Fruit fly (Drosophila melanogaster) whole organism, embryonic: ENCODE measurements around the gene CG3434.
A peak's percentile ranks its signal among the peaks of the same experiment; 100 is the strongest.

Experiments used
- Adf1 ChIP-seq: fragments of 200-800 bp; sonication (Bioruptor generic); IDR thresholded peaks from 2 replicates; pipeline ENCODE4 v1.3.6; 2022; ENCODE audit warnings: missing biosample characterization, missing genetic modification characterization
- B-H2 ChIP-seq: fragments of 200-800 bp; sonication (Bioruptor generic); optimal IDR thresholded peaks from 2 replicates; lab custom pipeline; 2018; ENCODE audit warnings: missing biosample characterization, mild to moderate bottlenecking, missing genetic modification characterization
- CG10565 ChIP-seq: fragments of 200-800 bp; sonication (Bioruptor generic); optimal IDR thresholded peaks from 3 replicates; lab custom pipeline; 2016; ENCODE audit warnings: missing biosample characterization, mild to moderate bottlenecking, missing genetic modification characterization
- CG11398 ChIP-seq: fragments of 200-800 bp; sonication (Bioruptor generic); optimal IDR thresholded peaks from 2 replicates; lab custom pipeline; 2016; ENCODE audit warnings: missing biosample characterization, missing genetic modification characterization
- CG11696 ChIP-seq: fragments of 200-800 bp; sonication (Bioruptor generic); IDR thresholded peaks from 2 replicates; pipeline ENCODE4 v1.3.6; 2022; ENCODE audit warnings: missing biosample characterization, missing genetic modification characterization
- CG12659 ChIP-seq: fragments of 200-800 bp; sonication (Bioruptor generic); optimal IDR thresholded peaks from 3 replicates; lab custom pipeline; 2017; ENCODE audit warnings: mild to moderate bottlenecking, missing biosample characterization, missing genetic modification reagents, missing genetic modification characterization
- CG13296 ChIP-seq: fragments of 200-800 bp; sonication (Bioruptor generic); optimal IDR thresholded peaks from 3 replicates; lab custom pipeline; 2018; ENCODE audit warnings: missing biosample characterization, mild to moderate bottlenecking, missing genetic modification characterization
- CG13424 ChIP-seq: fragments of 200-800 bp; sonication (Bioruptor generic); optimal IDR thresholded peaks from 2 replicates; lab custom pipeline; 2019; ENCODE audit warnings: missing biosample characterization, mild to moderate bottlenecking, missing genetic modification characterization, moderate library complexity
- CG14860 ChIP-seq: fragments of 200-800 bp; sonication (Bioruptor generic); IDR thresholded peaks from 3 replicates; pipeline ENCODE4 v1.3.6; 2022; ENCODE audit warnings: missing biosample characterization, missing genetic modification characterization; ENCODE audit not compliant: partially characterized antibody
- CG17361 ChIP-seq: fragments of 200-800 bp; sonication (Bioruptor generic); IDR thresholded peaks from 3 replicates; pipeline ENCODE4 v1.3.6; 2022; ENCODE audit warnings: missing biosample characterization, missing genetic modification characterization
- CG17829 ChIP-seq: fragments of 200-800 bp; optimal IDR thresholded peaks from 2 replicates; lab custom pipeline; 2019; ENCODE audit warnings: missing biosample characterization, mild to moderate bottlenecking, missing genetic modification characterization, moderate library complexity
- CG2120 ChIP-seq: fragments of 200-800 bp; sonication (Bioruptor generic); optimal IDR thresholded peaks from 3 replicates; lab custom pipeline; 2016; ENCODE audit warnings: missing biosample characterization, missing genetic modification characterization
- CG2712 ChIP-seq: fragments of 200-800 bp; optimal IDR thresholded peaks from 3 replicates; lab custom pipeline; 2019; ENCODE audit warnings: missing biosample characterization, mild to moderate bottlenecking, missing genetic modification characterization, moderate library complexity
- CG3065 ChIP-seq: fragments of 200-800 bp; sonication (Bioruptor generic); optimal IDR thresholded peaks from 2 replicates; lab custom pipeline; 2016; ENCODE audit warnings: missing biosample characterization, missing genetic modification characterization
- CG31224 ChIP-seq: fragments of 200-800 bp; sonication (Bioruptor generic); IDR thresholded peaks from 2 replicates; pipeline ENCODE4 v1.3.6; 2022; ENCODE audit warnings: missing biosample characterization, missing genetic modification characterization
- CG3838 ChIP-seq: fragments of 200-800 bp; sonication (Bioruptor generic); optimal IDR thresholded peaks from 3 replicates; lab custom pipeline; 2016; ENCODE audit warnings: missing biosample characterization, missing genetic modification characterization
- CG4328 ChIP-seq: fragments of 200-800 bp; sonication (Bioruptor generic); optimal IDR thresholded peaks from 3 replicates; lab custom pipeline; 2017; ENCODE audit warnings: missing biosample characterization, missing genetic modification reagents, missing genetic modification characterization
- CG8089 ChIP-seq: fragments of 200-800 bp; sonication (Bioruptor generic); optimal IDR thresholded peaks from 3 replicates; lab custom pipeline; 2016; ENCODE audit warnings: missing biosample characterization, missing genetic modification characterization
- CG9797 ChIP-seq: fragments of 200-800 bp; sonication (Bioruptor generic); optimal IDR thresholded peaks from 3 replicates; lab custom pipeline; 2018; ENCODE audit warnings: missing biosample characterization, mild to moderate bottlenecking, missing genetic modification characterization
- CHES-1-like ChIP-seq: fragments of 200-800 bp; sonication (Bioruptor generic); optimal IDR thresholded peaks from 2 replicates; lab custom pipeline; 2016; ENCODE audit warnings: missing biosample characterization, missing genetic modification characterization
- Camta ChIP-seq: fragments of 200-800 bp; sonication (Bioruptor generic); optimal IDR thresholded peaks from 2 replicates; lab custom pipeline; 2016; ENCODE audit warnings: missing biosample characterization, missing genetic modification characterization
- Dfd ChIP-seq, 2 experiments: fragments of >200 bp; optimal IDR thresholded peaks; 2 replicates each; lab custom pipeline; 2017; ENCODE audit warnings: missing biosample characterization in 2 of 2, missing genetic modification characterization in 2 of 2
- Doc3 ChIP-seq: fragments of 200-800 bp; sonication (Bioruptor generic); IDR thresholded peaks from 3 replicates; pipeline ENCODE4 v1.3.6; 2022; ENCODE audit warnings: missing biosample characterization, missing genetic modification characterization; ENCODE audit not compliant: partially characterized antibody
- Dref ChIP-seq: fragments of 200-800 bp; sonication (Bioruptor generic); IDR thresholded peaks from 2 replicates; pipeline ENCODE4 v1.3.6; 2022; ENCODE audit warnings: missing biosample characterization, missing genetic modification characterization
- H15 ChIP-seq: fragments of 200-800 bp; sonication (Bioruptor generic); IDR thresholded peaks from 3 replicates; pipeline ENCODE4 v1.3.6; 2022; ENCODE audit warnings: missing biosample characterization, missing genetic modification characterization
- Hand ChIP-seq: fragments of 200-800 bp; sonication (Bioruptor generic); optimal IDR thresholded peaks from 2 replicates; lab custom pipeline; 2017; ENCODE audit warnings: mild to moderate bottlenecking, missing biosample characterization, missing genetic modification reagents, missing genetic modification characterization
- Hr39 ChIP-seq: fragments of >200 bp; optimal IDR thresholded peaks from 2 replicates; lab custom pipeline; 2017
- Nf-YC ChIP-seq: fragments of 200-800 bp; optimal IDR thresholded peaks from 3 replicates; lab custom pipeline; 2019; ENCODE audit warnings: missing biosample characterization, mild to moderate bottlenecking, missing genetic modification characterization, moderate library complexity
- Oaz ChIP-seq: fragments of 200-800 bp; sonication (Bioruptor generic); IDR thresholded peaks from 2 replicates; pipeline ENCODE4 v1.3.6; 2022; ENCODE audit warnings: missing biosample characterization, missing genetic modification characterization
- Pdp1 ChIP-seq, 2 experiments: fragments of 200-800 bp; sonication (Bioruptor generic); optimal IDR thresholded peaks; 3 replicates each; lab custom pipeline; 2016; ENCODE audit warnings: missing biosample characterization in 2 of 2, missing genetic modification characterization in 2 of 2, mild to moderate bottlenecking in 1 of 2, moderate library complexity in 1 of 2
- Trl ChIP-seq, 3 experiments: fragments of >200 bp in 2 of 3; fragments of 200-800 bp in 1 of 3; sonication (Bioruptor generic) in 1 of 3; optimal IDR thresholded peaks; 2 replicates in 1 of 3; 3 replicates in 2 of 3; lab custom pipeline; 2016 to 2017; ENCODE audit warnings: missing biosample characterization in 1 of 3, missing genetic modification characterization in 1 of 3
- bab2 ChIP-seq: fragments of 200-800 bp; sonication (Bioruptor generic); optimal IDR thresholded peaks from 2 replicates; lab custom pipeline; 2016; ENCODE audit warnings: missing biosample characterization, missing genetic modification characterization
- cad ChIP-seq: fragments of >200 bp; optimal IDR thresholded peaks from 2 replicates; lab custom pipeline; 2017; ENCODE audit warnings: missing biosample characterization, missing genetic modification characterization
- caup ChIP-seq: fragments of 200-800 bp; sonication (Bioruptor generic); optimal IDR thresholded peaks from 3 replicates; lab custom pipeline; 2017; ENCODE audit warnings: missing biosample characterization, mild to moderate bottlenecking, missing genetic modification characterization, moderate library complexity; ENCODE audit not compliant: severe bottlenecking
- dati ChIP-seq: fragments of 200-800 bp; sonication (Bioruptor generic); IDR thresholded peaks from 2 replicates; pipeline ENCODE4 v1.3.6; 2022; ENCODE audit warnings: missing biosample characterization, missing genetic modification characterization
- ewg ChIP-seq: fragments of 200-800 bp; sonication (Bioruptor generic); optimal IDR thresholded peaks from 3 replicates; lab custom pipeline; 2017; ENCODE audit warnings: mild to moderate bottlenecking, missing biosample characterization, missing genetic modification reagents, missing genetic modification characterization
- gem ChIP-seq: fragments of 200-800 bp; sonication (Bioruptor generic); optimal IDR thresholded peaks from 2 replicates; lab custom pipeline; 2019; ENCODE audit warnings: missing biosample characterization, mild to moderate bottlenecking, missing genetic modification characterization, moderate library complexity
- ham ChIP-seq: fragments of 200-800 bp; sonication (Bioruptor generic); IDR thresholded peaks from 2 replicates; pipeline ENCODE4 v1.3.6; 2022; ENCODE audit warnings: missing biosample characterization, missing genetic modification characterization
- hbn ChIP-seq: fragments of 200-800 bp; sonication (Bioruptor generic); IDR thresholded peaks from 2 replicates; pipeline ENCODE4 v1.3.6; 2022; ENCODE audit warnings: missing biosample characterization, missing genetic modification characterization; ENCODE audit not compliant: partially characterized antibody
- insv ChIP-seq, 2 experiments: fragments of 200-800 bp; sonication (Bioruptor generic); optimal IDR thresholded peaks; 3 replicates each; lab custom pipeline; 2016 to 2018; ENCODE audit warnings: missing biosample characterization in 2 of 2, missing genetic modification characterization in 2 of 2
- inv ChIP-seq: fragments of 200-800 bp; sonication (Bioruptor generic); IDR thresholded peaks from 2 replicates; pipeline ENCODE4 v1.3.6; 2022; ENCODE audit warnings: missing biosample characterization, missing genetic modification characterization; ENCODE audit not compliant: partially characterized antibody
- pzg ChIP-seq: fragments of 200-800 bp; sonication (Bioruptor generic); optimal IDR thresholded peaks from 3 replicates; lab custom pipeline; 2018; ENCODE audit warnings: missing biosample characterization, mild to moderate bottlenecking, missing genetic modification characterization, moderate library complexity
- row ChIP-seq: fragments of 200-800 bp; sonication (Bioruptor generic); IDR thresholded peaks from 3 replicates; pipeline ENCODE4 v1.3.6; 2022; ENCODE audit warnings: missing biosample characterization, missing genetic modification characterization
- sd ChIP-seq: fragments of 200-800 bp; sonication (Bioruptor generic); optimal IDR thresholded peaks from 3 replicates; lab custom pipeline; 2018; ENCODE audit warnings: missing biosample characterization, mild to moderate bottlenecking, missing genetic modification characterization, moderate library complexity
- sima ChIP-seq: fragments of 200-800 bp; sonication (Bioruptor generic); optimal IDR thresholded peaks from 2 replicates; lab custom pipeline; 2016; ENCODE audit warnings: missing biosample characterization, missing genetic modification characterization
- sob ChIP-seq: fragments of 200-800 bp; sonication (Bioruptor generic); IDR thresholded peaks from 2 replicates; pipeline ENCODE4 v1.3.6; 2022; ENCODE audit warnings: missing biosample characterization, missing genetic modification characterization
- tin ChIP-seq: fragments of 200-800 bp; sonication (Bioruptor generic); optimal IDR thresholded peaks from 3 replicates; lab custom pipeline; 2016; ENCODE audit warnings: missing biosample characterization, missing genetic modification characterization
- trh ChIP-seq: fragments of 200-800 bp; sonication (Bioruptor generic); optimal IDR thresholded peaks from 2 replicates; lab custom pipeline; 2016; ENCODE audit warnings: missing biosample characterization, missing genetic modification characterization
- usp ChIP-seq: fragments of >200 bp; optimal IDR thresholded peaks from 2 replicates; lab custom pipeline; 2017; ENCODE audit warnings: missing biosample characterization, missing genetic modification characterization
- vfl ChIP-seq: fragments of 200-800 bp; sonication (Bioruptor generic); optimal IDR thresholded peaks from 2 replicates; lab custom pipeline; 2016; ENCODE audit warnings: missing biosample characterization, missing genetic modification characterization

Gene CG3434

dm6 chr3L:9455819-9456388 is 4.7 kb downstream of the CG3434 start, which contains the start of the genes phol and CG3552 (continued):
- peak; percentile 18 for TF ChIP-seq vfl
- TF ChIP-seq CG2120 (GFP tag; lab: Kevin White, UChicago): peak; percentile 40
- TF ChIP-seq trh (GFP tag; lab: Kevin White, UChicago): no peak
- TF ChIP-seq tin (GFP tag; lab: Kevin White, UChicago): no peak
- TF ChIP-seq Camta (GFP tag; lab: Kevin White, UChicago): no peak
- TF ChIP-seq CG10565 (GFP tag; lab: Kevin White, UChicago): no peak
- 0 out of 2 replicates have a peak, but pooled peaks have one; percentile 6 for TF ChIP-seq sob (GFP tag; lab: Robert Waterston, UW)
- no peak for TF ChIP-seq Dfd (GFP tag; optimal IDR thresholded peaks at IDR 0.05; lab: Kevin White, UChicago)
- TF ChIP-seq CG11696: no peak
- no peak for TF ChIP-seq CG3065
- TF ChIP-seq Hr39: no peak
- TF ChIP-seq Nf-YC (tag; lab: Kevin White, UChicago): peak; percentile 43
- no peak for TF ChIP-seq sima (GFP tag; lab: Kevin White, UChicago)
- peak; percentile 35 for TF ChIP-seq CG17829 (tag; lab: Kevin White, UChicago)
- TF ChIP-seq Dref (GFP tag; lab: Robert Waterston, UW): peak; percentile 64
- TF ChIP-seq CG14860 (GFP tag; lab: Robert Waterston, UW): peak; percentile 52; the same call in 2 of the 3 replicates
- TF ChIP-seq CG9797: peak; percentile 44
- peak; percentile 66 for TF ChIP-seq ewg (GFP tag; lab: Kevin White, UChicago)
- peak; percentile 16 for TF ChIP-seq CG2712 (tag; lab: Kevin White, UChicago)
- TF ChIP-seq gem: peak; percentile 33
- peak; percentile 28 for TF ChIP-seq B-H2 (GFP tag; lab: Kevin White, UChicago)
- peak in 1 of 2 experiments; percentile 10 for TF ChIP-seq Trl (optimal IDR thresholded peaks at IDR 0.05; lab: Kevin White, UChicago)
- no peak for TF ChIP-seq Trl (GFP tag; optimal IDR thresholded peaks at IDR 0.05; lab: Kevin White, UChicago)
- no peak for TF ChIP-seq ham (GFP tag; lab: Robert Waterston, UW)
- no peak for TF ChIP-seq hbn (GFP tag; lab: Robert Waterston, UW)
- TF ChIP-seq Oaz (GFP tag; lab: Robert Waterston, UW): no peak
- peak; percentile 6 for TF ChIP-seq Hand (GFP tag; lab: Kevin White, UChicago)
- TF ChIP-seq CG11398 (GFP tag; lab: Kevin White, UChicago): no peak
- peak; percentile 48 for TF ChIP-seq Adf1 (GFP tag; lab: Robert Waterston, UW)
- no peak for TF ChIP-seq caup (GFP tag; lab: Kevin White, UChicago)
- no peak for TF ChIP-seq dati (GFP tag; lab: Robert Waterston, UW)
- TF ChIP-seq CG3838 (GFP tag; lab: Kevin White, UChicago): no peak
- peak; percentile 10 for TF ChIP-seq CG13424 (tag; lab: Kevin White, UChicago)
- TF ChIP-seq CG31224: no peak
- TF ChIP-seq CHES-1-like (GFP tag; lab: Kevin White, UChicago): peak; percentile 17
- peak; percentile 29 for TF ChIP-seq CG12659 (GFP tag; lab: Kevin White, UChicago)
- no peak for TF ChIP-seq cad
- peak; percentile 57 for TF ChIP-seq pzg (GFP tag; lab: Kevin White, UChicago)
- no peak for TF ChIP-seq CG4328 (GFP tag; lab: Kevin White, UChicago)
- TF ChIP-seq row (GFP tag; lab: Robert Waterston, UW): peak; percentile 35; the same call in 1 of the 3 replicates
- TF ChIP-seq CG13296 (GFP tag; lab: Kevin White, UChicago): peak; percentile 9
- TF ChIP-seq insv (GFP tag; optimal IDR thresholded peaks at IDR 0.05; lab: Kevin White, UChicago): peak in 1 of 2 experiments; percentile 17
- no peak for TF ChIP-seq CG8089 (GFP tag; lab: Kevin White, UChicago)
- TF ChIP-seq bab2: peak; percentile 20
- TF ChIP-seq inv (GFP tag; lab: Robert Waterston, UW): peak; percentile 39
- peak in 1 of 2 experiments; percentile 31 for TF ChIP-seq Pdp1 (GFP tag; optimal IDR thresholded peaks at IDR 0.05; lab: Kevin White, UChicago)
- no peak for TF ChIP-seq H15 (GFP tag; lab: Robert Waterston, UW)
- peak; percentile 51 for TF ChIP-seq sd (tag; lab: Kevin White, UChicago)
- TF ChIP-seq usp (GFP tag; lab: Kevin White, UChicago): no peak
- 0 out of 3 replicates have a peak, but pooled peaks have one; percentile 46 for TF ChIP-seq Doc3 (GFP tag; lab: Robert Waterston, UW)
- TF ChIP-seq CG17361: 0 out of 3 replicates have a peak, but pooled peaks have one; percentile 42
